Worm (Caenorhabditis elegans): ENCODE data around the gene C13A2.7.

Gene C13A2.7

DNA sequence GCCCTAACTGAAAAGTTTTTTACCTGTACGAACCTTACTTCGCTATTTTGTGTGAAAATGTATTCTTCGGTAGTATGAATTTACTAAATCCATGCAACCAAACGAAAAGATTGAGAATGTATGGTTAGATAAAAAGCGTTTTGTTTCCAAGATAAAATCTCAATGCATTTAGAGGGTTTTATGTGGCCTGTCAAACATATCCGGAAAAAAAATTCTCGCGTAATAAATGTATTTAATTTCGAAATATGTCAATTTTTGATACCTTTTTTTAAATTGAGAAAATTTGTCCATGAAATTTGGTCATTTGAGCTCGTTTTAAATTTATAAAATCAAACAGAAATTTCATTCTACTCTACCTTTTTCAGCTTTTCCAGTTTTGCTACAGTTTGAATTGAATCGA lies 29.1 kb downstream of the C13A2.7 start, which contains the start of gene F07G11.4:
Gene F07G11.4 (minus strand): TSS at position 101 of the 400 bp plus-strand sequence.
- TF ChIP-seq ceh-91 (GFP tag; IDR thresholded peaks at IDR 0.05) (no peak), F23B12.7 (tag; optimal IDR thresholded peaks at IDR 0.05; ENCODE audit: insufficient read depth) (no peak), ztf-25 (GFP tag; IDR thresholded peaks at IDR 0.05) (no peak), ceh-40 (GFP tag; IDR thresholded peaks at IDR 0.05) (no peak), madf-8 (GFP tag; conservative IDR thresholded peaks at IDR 0.05) (no peak), F55B11.4 (tag; optimal IDR thresholded peaks at IDR 0.05; ENCODE audit: borderline replicate concordance, insufficient read depth) (no peak), let-607 (tag; optimal IDR thresholded peaks at IDR 0.05) (no peak), Y53F4B.3 (GFP tag; IDR thresholded peaks at IDR 0.05) (no peak), nfya-2 (GFP tag; IDR thresholded peaks at IDR 0.05) (no peak), nhr-90 (tag; optimal IDR thresholded peaks at IDR 0.05) (no peak), egrh-3 (GFP tag; IDR thresholded peaks at IDR 0.05) (no peak)

- TF ChIP-seq Y53G8AR.9 (GFP tag; conservative IDR thresholded peaks at IDR 0.05) (no peak), zim-3 (tag; optimal IDR thresholded peaks at IDR 0.05) (no peak), let-607 (tag; optimal IDR thresholded peaks at IDR 0.05) (no peak), C17E4.6 (GFP tag; IDR thresholded peaks at IDR 0.05) (no peak), mxl-1 (tag; optimal IDR thresholded peaks at IDR 0.05) (no peak), efl-1 (GFP tag; optimal IDR thresholded peaks at IDR 0.05) (no peak), attf-6 (GFP tag; IDR thresholded peaks at IDR 0.05) (no peak), B0336.3 (GFP tag; IDR thresholded peaks at IDR 0.05) (no peak), ztf-25 (GFP tag; IDR thresholded peaks at IDR 0.05) (no peak), sdz-38 (tag; optimal IDR thresholded peaks at IDR 0.05) (no peak), lsl-1 (GFP tag; optimal IDR thresholded peaks at IDR 0.05) (no peak), aptf-3 (GFP tag; IDR thresholded peaks at IDR 0.05) (no peak), Y53F4B.3 (GFP tag; IDR thresholded peaks at IDR 0.05) (no peak), snpc-1.3 (tag; optimal IDR thresholded peaks at IDR 0.05; ENCODE audit: insufficient read depth) (no peak), F10E7.11 (tag; optimal IDR thresholded peaks at IDR 0.05) (no peak), ets-4 (GFP tag; optimal IDR thresholded peaks at IDR 0.05) (no peak), somi-1 (GFP tag; optimal IDR thresholded peaks at IDR 0.05) (no peak), madf-10 (tag; optimal IDR thresholded peaks at IDR 0.05) (no peak), lin-40 (tag; optimal IDR thresholded peaks at IDR 0.05) (no peak)
These were observed 31.1 kb downstream of the C13A2.7 start, which contains the start of gene srj-32 for ce11 chrV:7297263-7297662. srj-32 (minus strand) TSS chrV:7297363.

DNA sequence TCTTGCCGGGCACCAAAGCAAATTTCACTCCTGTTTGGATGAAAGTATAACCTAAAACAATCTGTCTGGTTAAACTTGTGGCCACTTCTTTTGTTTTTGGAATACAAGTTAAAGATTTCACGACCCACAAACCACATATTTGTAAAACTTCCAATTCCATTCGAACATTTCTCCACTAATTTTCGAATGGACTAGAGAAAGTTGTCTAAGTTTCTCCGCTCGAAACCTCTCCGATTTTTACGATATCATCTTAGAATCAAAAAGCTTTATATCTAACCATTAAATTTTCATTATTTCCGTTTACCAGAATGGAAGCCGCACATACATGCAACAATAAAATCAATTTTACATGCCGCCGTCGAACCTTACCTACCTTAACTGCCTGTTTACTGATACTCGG lies 32.3 kb downstream of the C13A2.7 start, which contains the start of gene F07G11.3:
Gene F07G11.3 (plus strand): TSS at position 301 of the 400 bp plus-strand sequence.
- TF ChIP-seq lsy-27 (tag; optimal IDR thresholded peaks at IDR 0.05; ENCODE audit: borderline replicate concordance, insufficient read depth) (no peak), T07F8.4 (tag; optimal IDR thresholded peaks at IDR 0.05) (no peak), die-1 (tag; optimal IDR thresholded peaks at IDR 0.05) (no peak), athp-1 (tag; optimal IDR thresholded peaks at IDR 0.05) (no peak), F39B2.1 (GFP tag; IDR thresholded peaks at IDR 0.05) (no peak), Y53G8AR.9 (GFP tag; conservative IDR thresholded peaks at IDR 0.05) (no peak), fkh-3 (tag; optimal IDR thresholded peaks at IDR 0.05) (no peak), bed-1 (GFP tag; IDR thresholded peaks at IDR 0.05) (no peak), lin-26 (GFP tag; IDR thresholded peaks at IDR 0.05) (no peak), Y56A3A.18 (GFP tag; IDR thresholded peaks at IDR 0.05) (no peak), bed-2 (GFP tag; IDR thresholded peaks at IDR 0.05) (no peak), cebp-2 (GFP tag; IDR thresholded peaks at IDR 0.05) (no peak), ccch-3 (GFP tag; optimal IDR thresholded peaks at IDR 0.05) (no peak), tbp1 (GFP tag; optimal IDR thresholded peaks at IDR 0.05) (no peak)

All from whole organism, young adult.